Worm (Caenorhabditis elegans) whole organism, L3 larva: ENCODE results near the gene msp-55.

Source experiments
- ama-1 ChIP-seq: fragments of 150-350 bp; optimal IDR thresholded peaks from 2 replicates; lab custom pipeline; 2018
- sea-2 ChIP-seq: fragments of 150-350 bp; sonication (generic microtip); optimal IDR thresholded peaks from 4 replicates; lab custom pipeline; 2014; ENCODE audit warnings: missing biosample characterization, missing genetic modification reagents, missing genetic modification characterization
- unc-39 ChIP-seq: sonication (generic microtip); optimal IDR thresholded peaks from 4 replicates; lab custom pipeline; 2017; ENCODE audit warnings: missing biosample characterization, missing genetic modification characterization

DNA sequence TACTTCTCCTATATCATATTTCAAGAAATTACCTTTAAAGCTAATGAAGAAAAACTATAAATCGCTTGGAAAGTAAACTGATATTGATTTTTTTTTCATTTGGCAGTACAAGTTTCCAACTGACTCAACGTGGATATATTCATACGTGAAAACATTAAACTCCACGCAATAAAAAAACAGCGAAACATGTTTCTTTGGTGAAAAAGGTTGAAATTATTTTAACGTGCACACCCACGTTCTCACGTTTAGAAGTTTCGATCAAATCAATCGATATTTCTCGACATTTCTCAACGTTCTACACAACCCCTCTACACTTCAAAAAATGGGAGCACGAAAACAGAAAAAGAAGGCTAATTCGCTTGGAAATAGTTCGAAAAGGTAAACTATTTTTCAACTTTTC lies 26.8 kb downstream of the msp-55 start, which contains the start of the genes best-6 and C09B9.2:
- TF ChIP-seq unc-39 (tag; lab: Kevin White, UChicago), result no peak
- TF ChIP-seq ama-1 (lab: Kevin White, UChicago), result no peak
- TF ChIP-seq sea-2, result no peak
